Fruit fly (Drosophila melanogaster) whole organism, embryonic: ENCODE results near the gene Sld5.

Experiments
- CG12104 ChIP-seq: fragments of 200-800 bp; sonication (Bioruptor generic); optimal IDR thresholded peaks from 3 replicates; lab custom pipeline; 2016; ENCODE audit warnings: missing biosample characterization, missing genetic modification characterization
- CG1233 ChIP-seq: fragments of 200-800 bp; sonication (Bioruptor generic); optimal IDR thresholded peaks from 4 replicates; lab custom pipeline; 2018; ENCODE audit warnings: missing biosample characterization, mild to moderate bottlenecking, missing genetic modification characterization
- CG12659 ChIP-seq: fragments of 200-800 bp; sonication (Bioruptor generic); optimal IDR thresholded peaks from 3 replicates; lab custom pipeline; 2017; ENCODE audit warnings: mild to moderate bottlenecking, missing biosample characterization, missing genetic modification reagents, missing genetic modification characterization
- CG13624 ChIP-seq: fragments of 200-800 bp; sonication (Bioruptor generic); optimal IDR thresholded peaks from 2 replicates; lab custom pipeline; 2016; ENCODE audit warnings: missing biosample characterization, missing genetic modification characterization
- CG14667 ChIP-seq: fragments of 200-800 bp; sonication (Bioruptor generic); IDR thresholded peaks from 2 replicates; pipeline ENCODE4 v1.3.6; 2022; ENCODE audit warnings: missing biosample characterization, missing genetic modification characterization
- CG14710 ChIP-seq: fragments of 200-800 bp; sonication (Bioruptor generic); optimal IDR thresholded peaks from 3 replicates; lab custom pipeline; 2019; ENCODE audit warnings: missing biosample characterization, mild to moderate bottlenecking, missing genetic modification characterization, moderate library complexity
- CG16815 ChIP-seq: fragments of 200-800 bp; sonication (Bioruptor generic); optimal IDR thresholded peaks from 3 replicates; lab custom pipeline; 2017; ENCODE audit warnings: missing biosample characterization, mild to moderate bottlenecking, missing genetic modification characterization
- CG17361 ChIP-seq: fragments of 200-800 bp; sonication (Bioruptor generic); IDR thresholded peaks from 3 replicates; pipeline ENCODE4 v1.3.6; 2022; ENCODE audit warnings: missing biosample characterization, missing genetic modification characterization
- CG17385 ChIP-seq: fragments of 200-800 bp; sonication (Bioruptor generic); optimal IDR thresholded peaks from 3 replicates; lab custom pipeline; 2018; ENCODE audit warnings: missing biosample characterization, mild to moderate bottlenecking, missing genetic modification characterization
- CG17802 ChIP-seq: fragments of 200-800 bp; sonication (Bioruptor generic); optimal IDR thresholded peaks from 2 replicates; lab custom pipeline; 2018; ENCODE audit warnings: missing biosample characterization, mild to moderate bottlenecking, missing genetic modification characterization, moderate library complexity
- CG18011 ChIP-seq: fragments of 200-800 bp; sonication (Bioruptor generic); optimal IDR thresholded peaks from 2 replicates; lab custom pipeline; 2017; ENCODE audit warnings: missing biosample characterization, missing genetic modification characterization, mild to moderate bottlenecking, moderate library complexity, missing genotype
- CG18619 ChIP-seq: fragments of 200-800 bp; sonication (Bioruptor generic); optimal IDR thresholded peaks from 3 replicates; lab custom pipeline; 2017; ENCODE audit warnings: missing biosample characterization, mild to moderate bottlenecking, missing genetic modification characterization
- CG6791 ChIP-seq: fragments of 200-800 bp; sonication (Bioruptor generic); IDR thresholded peaks from 3 replicates; pipeline ENCODE4 v1.3.6; 2022; ENCODE audit warnings: missing biosample characterization, missing genetic modification characterization; ENCODE audit not compliant: partially characterized antibody
- CG7372 ChIP-seq: fragments of 200-800 bp; sonication (Bioruptor generic); IDR thresholded peaks from 2 replicates; pipeline ENCODE4 v1.3.6; 2022; ENCODE audit warnings: missing biosample characterization, missing genetic modification characterization
- CG8765 ChIP-seq: fragments of 200-800 bp; sonication (Bioruptor generic); IDR thresholded peaks from 2 replicates; pipeline ENCODE4 v1.3.6; 2022; ENCODE audit warnings: missing biosample characterization, missing genetic modification characterization
- CG9437 ChIP-seq: fragments of 200-800 bp; sonication (Bioruptor generic); optimal IDR thresholded peaks from 2 replicates; lab custom pipeline; 2018; ENCODE audit warnings: missing biosample characterization, mild to moderate bottlenecking, missing genetic modification characterization
- CG9727 ChIP-seq: fragments of 200-800 bp; sonication (Bioruptor generic); optimal IDR thresholded peaks from 3 replicates; lab custom pipeline; 2017; ENCODE audit warnings: missing biosample characterization, mild to moderate bottlenecking, missing genetic modification characterization
- CHES-1-like ChIP-seq: fragments of 200-800 bp; sonication (Bioruptor generic); optimal IDR thresholded peaks from 2 replicates; lab custom pipeline; 2016; ENCODE audit warnings: missing biosample characterization, missing genetic modification characterization
- CoRest ChIP-seq: fragments of 200-800 bp; sonication (Bioruptor generic); optimal IDR thresholded peaks from 3 replicates; lab custom pipeline; 2018; ENCODE audit warnings: missing biosample characterization, mild to moderate bottlenecking, missing genetic modification characterization, moderate library complexity
- Dfd ChIP-seq, 2 experiments: fragments of >200 bp; optimal IDR thresholded peaks; 2 replicates each; lab custom pipeline; 2017; ENCODE audit warnings: missing biosample characterization in 2 of 2, missing genetic modification characterization in 2 of 2
- Gug ChIP-seq: fragments of 200-800 bp; sonication (Bioruptor generic); IDR thresholded peaks from 4 replicates; pipeline ENCODE4 v1.3.6; 2022; ENCODE audit warnings: missing biosample characterization, missing genetic modification characterization
- H2.0 ChIP-seq: fragments of 200-800 bp; sonication (Bioruptor generic); IDR thresholded peaks from 2 replicates; pipeline ENCODE4 v1.3.6; 2022; ENCODE audit warnings: missing biosample characterization, missing genetic modification characterization
- HHEX ChIP-seq: fragments of 200-800 bp; sonication (Bioruptor generic); optimal IDR thresholded peaks from 3 replicates; lab custom pipeline; 2017; ENCODE audit warnings: missing biosample characterization, mild to moderate bottlenecking, missing genetic modification characterization, missing genetic modification reagents
- HLH3B ChIP-seq: fragments of 200-800 bp; sonication (Bioruptor generic); IDR thresholded peaks from 2 replicates; pipeline ENCODE4 v1.3.6; 2022; ENCODE audit warnings: missing biosample characterization, missing genetic modification characterization
- Max ChIP-seq: fragments of 200-800 bp; sonication (Bioruptor generic); optimal IDR thresholded peaks from 2 replicates; lab custom pipeline; 2016; ENCODE audit warnings: missing biosample characterization, mild to moderate bottlenecking, missing genetic modification characterization
- Oaz ChIP-seq: fragments of 200-800 bp; sonication (Bioruptor generic); IDR thresholded peaks from 2 replicates; pipeline ENCODE4 v1.3.6; 2022; ENCODE audit warnings: missing biosample characterization, missing genetic modification characterization
- Ssrp ChIP-seq: fragments of 200-800 bp; sonication (Bioruptor generic); optimal IDR thresholded peaks from 2 replicates; lab custom pipeline; 2018; ENCODE audit warnings: missing biosample characterization, mild to moderate bottlenecking, missing genetic modification characterization, moderate library complexity
- ac ChIP-seq: fragments of 200-800 bp; sonication (Bioruptor generic); optimal IDR thresholded peaks from 3 replicates; lab custom pipeline; 2017; ENCODE audit warnings: missing biosample characterization, mild to moderate bottlenecking, missing genetic modification characterization
- amos ChIP-seq: fragments of 200-800 bp; sonication (Bioruptor generic); IDR thresholded peaks from 2 replicates; pipeline ENCODE4 v1.3.6; 2022; ENCODE audit warnings: missing biosample characterization, missing genetic modification characterization; ENCODE audit not compliant: partially characterized antibody
- aop ChIP-seq: fragments of 200-800 bp; sonication (Bioruptor generic); IDR thresholded peaks from 2 replicates; pipeline ENCODE4 v1.3.6; 2022; ENCODE audit warnings: missing biosample characterization, missing genetic modification characterization
- cato ChIP-seq: fragments of 200-800 bp; sonication (Bioruptor generic); optimal IDR thresholded peaks from 2 replicates; lab custom pipeline; 2016; ENCODE audit warnings: missing biosample characterization, missing genetic modification characterization, borderline replicate concordance
- chn ChIP-seq: fragments of 200-800 bp; sonication (Bioruptor generic); optimal IDR thresholded peaks from 2 replicates; lab custom pipeline; 2016; ENCODE audit warnings: missing biosample characterization, missing genetic modification characterization
- esg ChIP-seq: fragments of 200-800 bp; sonication (Bioruptor generic); conservative IDR thresholded peaks from 2 replicates; pipeline ENCODE4 v1.3.6; 2022; ENCODE audit warnings: missing biosample characterization, missing genetic modification characterization
- fd3F ChIP-seq: fragments of 200-800 bp; sonication (Bioruptor generic); optimal IDR thresholded peaks from 2 replicates; lab custom pipeline; 2018; ENCODE audit warnings: missing biosample characterization, mild to moderate bottlenecking, missing genetic modification characterization, moderate library complexity
- gro ChIP-seq: fragments of 200-800 bp; sonication (Bioruptor generic); optimal IDR thresholded peaks from 2 replicates; lab custom pipeline; 2016; ENCODE audit warnings: missing biosample characterization, missing genetic modification characterization
- ham ChIP-seq: fragments of 200-800 bp; sonication (Bioruptor generic); IDR thresholded peaks from 2 replicates; pipeline ENCODE4 v1.3.6; 2022; ENCODE audit warnings: missing biosample characterization, missing genetic modification characterization
- her ChIP-seq: fragments of 200-800 bp; sonication (Bioruptor generic); optimal IDR thresholded peaks from 2 replicates; lab custom pipeline; 2016; ENCODE audit warnings: missing biosample characterization, missing genetic modification characterization
- kay ChIP-seq: fragments of 200-800 bp; sonication (Bioruptor generic); optimal IDR thresholded peaks from 2 replicates; lab custom pipeline; 2016; ENCODE audit warnings: missing biosample characterization, missing genetic modification characterization
- lov ChIP-seq, 2 experiments: fragments of 200-800 bp in 1 of 2; fragments of >200 bp in 1 of 2; sonication (Bioruptor generic) in 1 of 2; IDR thresholded peaks in 1 of 2; optimal IDR thresholded peaks in 1 of 2; 2 replicates in 1 of 2; 3 replicates in 1 of 2; pipeline versions ENCODE4 v1.3.6 to Lab custom; 2017 to 2022; ENCODE audit warnings: missing biosample characterization in 1 of 2, missing genetic modification characterization in 1 of 2
- mam ChIP-seq: fragments of 200-800 bp; sonication (Bioruptor generic); optimal IDR thresholded peaks from 3 replicates; lab custom pipeline; 2016; ENCODE audit warnings: missing biosample characterization, missing genetic modification characterization
- pfk ChIP-seq: fragments of 200-800 bp; sonication (Bioruptor generic); optimal IDR thresholded peaks from 2 replicates; lab custom pipeline; 2018; ENCODE audit warnings: missing biosample characterization, mild to moderate bottlenecking, missing genetic modification characterization, moderate library complexity
- prd ChIP-seq, 3 experiments: fragments of >200 bp in 2 of 3; fragments of 200-800 bp in 1 of 3; sonication (Bioruptor generic) in 1 of 3; optimal IDR thresholded peaks in 2 of 3; IDR thresholded peaks in 1 of 3; 2 replicates in 2 of 3; 3 replicates in 1 of 3; pipeline versions ENCODE4 v1.3.6 to Lab custom; 2017 to 2022; ENCODE audit warnings: missing biosample characterization in 1 of 3, missing genetic modification characterization in 1 of 3
- ro ChIP-seq: fragments of 200-800 bp; sonication (Bioruptor generic); IDR thresholded peaks from 2 replicates; pipeline ENCODE4 v1.3.6; 2022; ENCODE audit warnings: missing biosample characterization, missing genetic modification characterization
- sens ChIP-seq: fragments of 200-800 bp; sonication (Bioruptor generic); peaks from one replicate; lab custom pipeline; 2016; ENCODE audit warnings: missing biosample characterization, missing genetic modification characterization
- tgo ChIP-seq: fragments of 200-800 bp; sonication (Bioruptor generic); IDR thresholded peaks from 3 replicates; pipeline ENCODE4 v1.3.6; 2022; ENCODE audit warnings: missing biosample characterization, missing genetic modification characterization
- tll ChIP-seq, 2 experiments: fragments of 200-800 bp in 1 of 2; fragments of >200 bp in 1 of 2; sonication (Bioruptor generic) in 1 of 2; optimal IDR thresholded peaks; 2 replicates each; lab custom pipeline; 2017 to 2019; ENCODE audit warnings: missing biosample characterization in 2 of 2, missing genetic modification characterization in 2 of 2, mild to moderate bottlenecking in 1 of 2, moderate library complexity in 1 of 2
- vvl ChIP-seq: fragments of 200-800 bp; sonication (Bioruptor generic); IDR thresholded peaks from 2 replicates; pipeline ENCODE4 v1.3.6; 2022; ENCODE audit warnings: missing biosample characterization, missing genetic modification characterization
- yki ChIP-seq: fragments of >200 bp; optimal IDR thresholded peaks from 3 replicates; lab custom pipeline; 2018

Gene Sld5

DNA sequence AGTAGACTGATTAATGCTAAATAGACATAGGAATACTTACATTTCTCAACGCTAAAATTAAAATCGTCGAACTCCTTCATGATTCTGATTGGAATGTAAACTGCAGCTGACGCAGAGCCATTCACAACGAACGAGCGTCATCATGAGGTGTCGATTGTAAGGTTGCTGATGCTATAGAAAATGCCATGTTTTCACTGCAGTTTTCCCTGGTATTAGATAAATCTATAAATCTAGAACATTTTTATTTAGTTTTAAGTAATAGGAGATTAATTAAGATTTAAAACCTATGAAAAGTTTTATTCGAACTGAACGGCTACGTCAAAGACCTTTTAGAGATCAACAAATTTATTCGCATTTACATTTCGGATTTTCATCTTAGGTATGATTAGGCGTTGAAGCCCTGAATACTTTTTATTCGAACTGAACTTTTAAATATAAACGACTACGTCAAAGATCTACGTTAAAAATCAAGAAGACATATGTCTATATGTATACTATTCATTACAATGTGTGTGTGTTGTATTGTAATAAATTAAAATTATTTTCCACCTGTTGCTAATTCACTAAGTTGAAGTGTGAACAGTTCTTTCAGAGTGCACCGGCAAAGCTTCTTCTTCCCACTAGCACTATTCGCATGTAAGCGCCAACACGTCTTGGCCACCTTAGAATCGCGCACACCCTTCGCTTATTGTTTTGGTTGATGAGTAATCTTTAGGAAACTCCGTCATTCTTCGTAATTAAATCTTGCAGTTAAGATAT, 4.0 kb downstream of the Sld5 start, which contains the start of the genes Exo84 and Vps2 (continued):
- peak; percentile 55 for TF ChIP-seq CG12659 (GFP tag; lab: Kevin White, UChicago)
- TF ChIP-seq Dfd (GFP tag; optimal IDR thresholded peaks at IDR 0.05; lab: Kevin White, UChicago): no peak
- peak; percentile 66 for TF ChIP-seq CG9727 (GFP tag; lab: Kevin White, UChicago)
- peak; percentile 34; the same call in 1 of the 4 replicates for TF ChIP-seq Gug (GFP tag; lab: Robert Waterston, UW)
- no peak for TF ChIP-seq ro (GFP tag; lab: Robert Waterston, UW)
- peak; percentile 39 for TF ChIP-seq CG18619 (GFP tag; lab: Kevin White, UChicago)
- peak in 1 of 2 experiments; percentile 77 for TF ChIP-seq tll (GFP tag; optimal IDR thresholded peaks at IDR 0.05; lab: Kevin White, UChicago)
- peak; percentile 42; the same call in 1 of the 2 replicates for TF ChIP-seq CG7372 (GFP tag; lab: Robert Waterston, UW)
- peak; percentile 68 for TF ChIP-seq CG14710 (tag; lab: Kevin White, UChicago)
- peak; percentile 4 for TF ChIP-seq CG13624 (GFP tag; lab: Kevin White, UChicago)
- peak; percentile 82 for TF ChIP-seq CG17802 (tag; lab: Kevin White, UChicago)
- no peak for TF ChIP-seq CG8765 (GFP tag; lab: Robert Waterston, UW)
- peak; percentile 89 for TF ChIP-seq CG17385
- TF ChIP-seq CoRest: peak; percentile 81
- TF ChIP-seq fd3F (GFP tag; lab: Kevin White, UChicago): peak; percentile 29
- peak; percentile 45 for TF ChIP-seq cato (GFP tag; lab: Kevin White, UChicago)
- TF ChIP-seq CG17361: peak; percentile 90
- TF ChIP-seq lov (optimal IDR thresholded peaks at IDR 0.05; lab: Kevin White, UChicago): no peak
- TF ChIP-seq lov (GFP tag; IDR thresholded peaks at IDR 0.05; lab: Robert Waterston, UW): no peak
- TF ChIP-seq kay (GFP tag; lab: Kevin White, UChicago): peak; percentile 67
- peak; percentile 49 for TF ChIP-seq Max (GFP tag; lab: Kevin White, UChicago)
- TF ChIP-seq ac: no peak
- 0 out of 2 replicates have a peak, but pooled peaks have one; percentile 45 for TF ChIP-seq ham (GFP tag; lab: Robert Waterston, UW)
- 0 out of 2 replicates have a peak, but pooled peaks have one; percentile 32 for TF ChIP-seq H2.0 (GFP tag; lab: Robert Waterston, UW)
- peak; percentile 22; the same call in 1 of the 2 replicates for TF ChIP-seq Oaz
- TF ChIP-seq CG14667 (GFP tag; lab: Robert Waterston, UW): peak; percentile 50; the same call in 1 of the 2 replicates
- TF ChIP-seq aop (GFP tag; lab: Robert Waterston, UW): no peak
- peak; percentile 40 for TF ChIP-seq CG1233 (GFP tag; lab: Kevin White, UChicago)
- peak; percentile 26 for TF ChIP-seq CG12104 (GFP tag; lab: Kevin White, UChicago)
- peak; percentile 55 for TF ChIP-seq CG9437
- no peak for TF ChIP-seq HLH3B (GFP tag; lab: Robert Waterston, UW)
- TF ChIP-seq prd (optimal IDR thresholded peaks at IDR 0.05; lab: Kevin White, UChicago): no peak
- peak; percentile 68; the same call in 1 of the 3 replicates for TF ChIP-seq prd (GFP tag; IDR thresholded peaks at IDR 0.05; lab: Robert Waterston, UW)
- peak; percentile 66 for TF ChIP-seq CG16815 (GFP tag; lab: Kevin White, UChicago)
- TF ChIP-seq pfk (GFP tag; lab: Kevin White, UChicago): no peak
- TF ChIP-seq vvl (GFP tag; lab: Robert Waterston, UW): peak; percentile 13; the same call in 1 of the 2 replicates
- TF ChIP-seq Ssrp (tag; lab: Kevin White, UChicago): peak; percentile 44
- peak; percentile 81 for TF ChIP-seq sens (GFP tag; lab: Kevin White, UChicago)
- TF ChIP-seq CHES-1-like (GFP tag; lab: Kevin White, UChicago): no peak
- 0 out of 2 replicates have a peak, but pooled peaks have one; percentile 32 for TF ChIP-seq amos
- TF ChIP-seq CG6791: no peak
- no peak for TF ChIP-seq HHEX (GFP tag; lab: Kevin White, UChicago)
- TF ChIP-seq mam: peak; percentile 46
- peak; percentile 30; the same call in 1 of the 3 replicates for TF ChIP-seq tgo (GFP tag; lab: Robert Waterston, UW)
- no peak for TF ChIP-seq her (GFP tag; lab: Kevin White, UChicago)
- TF ChIP-seq chn (GFP tag; lab: Kevin White, UChicago): peak; percentile 4
- TF ChIP-seq gro (GFP tag; lab: Kevin White, UChicago): peak; percentile 37
- peak; percentile 91 for TF ChIP-seq yki
- TF ChIP-seq CG18011 (GFP tag; lab: Kevin White, UChicago): no peak
- peak; percentile 48 for TF ChIP-seq esg (GFP tag; lab: Robert Waterston, UW)
